Worm (Caenorhabditis elegans) whole organism, L3 larva: ENCODE results near the gene sru-19.
"Not testable (repeated sequence)": the region's sequence is repeated elsewhere in the genome, so short reads cannot be mapped to it uniquely, and the experiment has no call there.

Source experiments
- R02D3.7 ChIP-seq: fragments of 150-350 bp; optimal IDR thresholded peaks from 2 replicates; lab custom pipeline; 2014; ENCODE audit warnings: missing biosample characterization, missing genetic modification characterization
- ZK546.5 ChIP-seq: sonication (generic microtip); optimal IDR thresholded peaks from 2 replicates; lab custom pipeline; 2017; ENCODE audit warnings: missing biosample characterization, missing genetic modification characterization
- aly-2 ChIP-seq: fragments of 150-350 bp; optimal IDR thresholded peaks from 2 replicates; lab custom pipeline; 2014; ENCODE audit warnings: missing biosample characterization, missing genetic modification characterization
- ceh-16 ChIP-seq: sonication (generic microtip); optimal IDR thresholded peaks from 2 replicates; lab custom pipeline; 2017; ENCODE audit warnings: missing biosample characterization, missing genetic modification characterization
- ceh-82 ChIP-seq: fragments of 150-350 bp; optimal IDR thresholded peaks from 2 replicates; lab custom pipeline; 2014; ENCODE audit warnings: missing biosample characterization, missing genetic modification characterization
- ceh-9 ChIP-seq: sonication (generic microtip); optimal IDR thresholded peaks from 2 replicates; lab custom pipeline; 2018; ENCODE audit warnings: missing biosample characterization, missing genetic modification characterization
- egl-27 ChIP-seq: sonication (generic microtip); optimal IDR thresholded peaks from 4 replicates; lab custom pipeline; 2017; ENCODE audit warnings: missing biosample characterization, missing genetic modification reagents, missing genetic modification characterization
- egl-5 ChIP-seq: fragments of 150-350 bp; optimal IDR thresholded peaks from 2 replicates; lab custom pipeline; 2017; ENCODE audit warnings: missing biosample characterization, missing genetic modification reagents, missing genetic modification characterization, inconsistent platforms
- elt-2 ChIP-seq: sonication (generic microtip); optimal IDR thresholded peaks from 2 replicates; lab custom pipeline; 2016; ENCODE audit warnings: missing genetic modification reagents, mild to moderate bottlenecking, missing genetic modification characterization, missing compliant biosample characterization
- eor-1 ChIP-seq, 2 experiments: fragments of 150-350 bp; optimal IDR thresholded peaks; 2 replicates each; lab custom pipeline; 2014 to 2018; ENCODE audit warnings: missing biosample characterization in 2 of 2, missing genetic modification characterization in 2 of 2
- fkh-10 ChIP-seq: sonication (generic microtip); optimal IDR thresholded peaks from 2 replicates; lab custom pipeline; 2017; ENCODE audit warnings: missing biosample characterization, missing genetic modification reagents, missing genetic modification characterization
- fkh-2 ChIP-seq: fragments of 150-350 bp; optimal IDR thresholded peaks from 2 replicates; lab custom pipeline; 2014; ENCODE audit warnings: missing biosample characterization, missing genetic modification reagents, missing genetic modification characterization
- fos-1 ChIP-seq: fragments of 150-350 bp; optimal IDR thresholded peaks from 2 replicates; lab custom pipeline; 2014; ENCODE audit warnings: missing biosample characterization, missing genetic modification characterization
- hmg-11 ChIP-seq: sonication (generic microtip); optimal IDR thresholded peaks from 2 replicates; lab custom pipeline; 2016; ENCODE audit warnings: missing genetic modification characterization, missing compliant biosample characterization
- jun-1 ChIP-seq: fragments of 150-350 bp; optimal IDR thresholded peaks from 2 replicates; lab custom pipeline; 2014; ENCODE audit warnings: missing biosample characterization, missing genetic modification reagents, missing genetic modification characterization
- lin-15B ChIP-seq: fragments of 150-350 bp; optimal IDR thresholded peaks from 2 replicates; lab custom pipeline; 2014; ENCODE audit warnings: missing biosample characterization, missing genetic modification characterization
- lin-39 ChIP-seq: fragments of 150-350 bp; optimal IDR thresholded peaks from 2 replicates; lab custom pipeline; 2018; ENCODE audit warnings: missing biosample characterization, missing genetic modification reagents, missing genetic modification characterization
- lsy-12 ChIP-seq: sonication (generic microtip); optimal IDR thresholded peaks from 2 replicates; lab custom pipeline; 2016; ENCODE audit warnings: mild to moderate bottlenecking, missing genetic modification characterization, missing compliant biosample characterization
- mml-1 ChIP-seq: fragments of 150-350 bp; sonication (generic microtip); optimal IDR thresholded peaks from 3 replicates; lab custom pipeline; 2014; ENCODE audit warnings: missing biosample characterization, missing genetic modification characterization
- nfya-1 ChIP-seq: sonication (generic microtip); optimal IDR thresholded peaks from 2 replicates; lab custom pipeline; 2017; ENCODE audit warnings: missing genetic modification characterization, mild to moderate bottlenecking, missing compliant biosample characterization, antibody characterized with exemption, moderate library complexity; ENCODE audit not compliant: insufficient read depth
- nhr-11 ChIP-seq: fragments of 150-350 bp; optimal IDR thresholded peaks from 2 replicates; lab custom pipeline; 2014; ENCODE audit warnings: missing biosample characterization, missing genetic modification characterization
- nhr-23 ChIP-seq: fragments of 150-350 bp; optimal IDR thresholded peaks from 2 replicates; lab custom pipeline; 2014; ENCODE audit warnings: missing biosample characterization, missing genetic modification reagents, missing genetic modification characterization
- nhr-237 ChIP-seq: fragments of 150-350 bp; optimal IDR thresholded peaks from 2 replicates; lab custom pipeline; 2014; ENCODE audit warnings: missing biosample characterization, missing genetic modification characterization
- nhr-43 ChIP-seq: sonication (generic microtip); optimal IDR thresholded peaks from 2 replicates; lab custom pipeline; 2016; ENCODE audit warnings: mild to moderate bottlenecking, missing genetic modification characterization, missing compliant biosample characterization; ENCODE audit not compliant: poor library complexity, severe bottlenecking
- nhr-76 ChIP-seq: fragments of 150-350 bp; sonication (generic microtip); optimal IDR thresholded peaks from 5 replicates; lab custom pipeline; 2014; ENCODE audit warnings: missing biosample characterization, missing genetic modification characterization
- nhr-77 ChIP-seq: fragments of 150-350 bp; optimal IDR thresholded peaks from 2 replicates; lab custom pipeline; 2014; ENCODE audit warnings: missing biosample characterization, missing genetic modification characterization
- pqm-1 ChIP-seq: fragments of 150-350 bp; optimal IDR thresholded peaks from 2 replicates; lab custom pipeline; 2017; ENCODE audit warnings: missing biosample characterization, missing genetic modification characterization, inconsistent platforms
- sea-2 ChIP-seq: fragments of 150-350 bp; sonication (generic microtip); optimal IDR thresholded peaks from 4 replicates; lab custom pipeline; 2014; ENCODE audit warnings: missing biosample characterization, missing genetic modification reagents, missing genetic modification characterization
- snpc-4 ChIP-seq: fragments of 150-350 bp; optimal IDR thresholded peaks from 2 replicates; lab custom pipeline; 2014; ENCODE audit warnings: missing biosample characterization, missing genetic modification characterization
- tbx-2 ChIP-seq: sonication (generic microtip); optimal IDR thresholded peaks from 2 replicates; lab custom pipeline; 2016; ENCODE audit warnings: mild to moderate bottlenecking, missing genetic modification characterization, missing compliant biosample characterization
- zag-1 ChIP-seq: fragments of 150-350 bp; optimal IDR thresholded peaks from 2 replicates; lab custom pipeline; 2014; ENCODE audit warnings: missing biosample characterization, missing genetic modification characterization
- ztf-11 ChIP-seq: fragments of 150-350 bp; optimal IDR thresholded peaks from 2 replicates; lab custom pipeline; 2014; ENCODE audit warnings: missing biosample characterization, missing genetic modification characterization
- ztf-4 ChIP-seq: fragments of 150-350 bp; optimal IDR thresholded peaks from 2 replicates; lab custom pipeline; 2014; ENCODE audit warnings: missing biosample characterization, missing genetic modification characterization

Gene sru-19

ce11 chrIV:12495196-12495595 lies 3.1 kb upstream of the sru-19 start, which contains the start of gene sru-20:
Gene sru-20, plus strand, starts transcription at chrIV:12495496.
- TF ChIP-seq nhr-23 (tag; lab: Kevin White, UChicago): no peak
- TF ChIP-seq lin-15B (tag; lab: Kevin White, UChicago): no peak
- TF ChIP-seq R02D3.7 (tag; lab: Kevin White, UChicago): no peak

ce11 chrIV:12501956-12502355 lies 3.6 kb downstream of the sru-19 start, which contains the start of gene sru-18:
Gene sru-18, plus strand, starts transcription at chrIV:12502256.
- no peak for TF ChIP-seq nhr-237 (tag; lab: Kevin White, UChicago)
- no peak for TF ChIP-seq fos-1
- no peak for TF ChIP-seq sea-2 (GFP tag; lab: Kevin White, UChicago)
- no peak for TF ChIP-seq nhr-11 (tag; lab: Kevin White, UChicago)
- TF ChIP-seq snpc-4: no peak
- no peak for TF ChIP-seq ceh-82 (tag; lab: Kevin White, UChicago)
- no peak for TF ChIP-seq nhr-76 (tag; lab: Kevin White, UChicago)
- TF ChIP-seq ceh-9 (tag; lab: Kevin White, UChicago): no peak
- no peak for TF ChIP-seq tbx-2
- no peak for TF ChIP-seq pqm-1
- TF ChIP-seq nhr-23 (tag; lab: Kevin White, UChicago): no peak
- no peak for TF ChIP-seq eor-1 (tag; optimal IDR thresholded peaks at IDR 0.05; lab: Kevin White, UChicago)
- TF ChIP-seq egl-27: no peak

- TF ChIP-seq nhr-11 (tag; lab: Kevin White, UChicago); eor-1 (tag; optimal IDR thresholded peaks at IDR 0.05; lab: Kevin White, UChicago); jun-1: not testable (repeated sequence)
Measured at ce11 chrIV:12505397-12505796, 7.1 kb downstream of the sru-19 start, which contains the start of gene sru-17. Gene sru-17, plus strand, starts transcription at chrIV:12505697.

- no peak for TF ChIP-seq snpc-4
- TF ChIP-seq mml-1: no peak
- TF ChIP-seq jun-1: no peak
- no peak for TF ChIP-seq nhr-43
- TF ChIP-seq elt-2 (tag; lab: Kevin White, UChicago): no peak
- TF ChIP-seq ztf-4 (tag; lab: Kevin White, UChicago): no peak
- no peak for TF ChIP-seq ztf-11 (tag; lab: Kevin White, UChicago)
- TF ChIP-seq nhr-11 (tag; lab: Kevin White, UChicago): no peak
- no peak for TF ChIP-seq ceh-82 (tag; lab: Kevin White, UChicago)
- TF ChIP-seq ZK546.5 (tag; lab: Kevin White, UChicago): no peak
- TF ChIP-seq tbx-2: no peak
- TF ChIP-seq pqm-1: no peak
- no peak for TF ChIP-seq aly-2 (tag; lab: Kevin White, UChicago)
- no peak for TF ChIP-seq lin-39
- no peak for TF ChIP-seq hmg-11 (tag; lab: Kevin White, UChicago)
- no peak for TF ChIP-seq sea-2 (GFP tag; lab: Kevin White, UChicago)
Measured at ce11 chrIV:12520150-12520549, 21.8 kb downstream of the sru-19 start, which contains the start of gene tsp-4. Gene tsp-4, minus strand, starts transcription at chrIV:12520250.

- no peak for TF ChIP-seq mml-1
- TF ChIP-seq, all 47 proteins: peak for 0
Measured at ce11 chrIV:12522521-12522920, 24.2 kb downstream of the sru-19 start, which contains the start of gene sru-13. Gene sru-13, minus strand, starts transcription at chrIV:12522621.

ce11 chrIV:12525409-12525808 lies 27.1 kb downstream of the sru-19 start, which contains the start of gene eak-4:
Gene eak-4, minus strand, starts transcription at chrIV:12525509.
- no peak for TF ChIP-seq hmg-11 (tag; lab: Kevin White, UChicago)
- no peak for TF ChIP-seq elt-2 (tag; lab: Kevin White, UChicago)
- TF ChIP-seq nhr-11 (tag; lab: Kevin White, UChicago): no peak
- TF ChIP-seq ceh-16 (tag; lab: Kevin White, UChicago): no peak
- no peak for TF ChIP-seq fkh-2 (tag; lab: Kevin White, UChicago)
- TF ChIP-seq fkh-10 (GFP tag; lab: Kevin White, UChicago): no peak
- no peak for TF ChIP-seq sea-2 (GFP tag; lab: Kevin White, UChicago)
- TF ChIP-seq mml-1: no peak
- no peak for TF ChIP-seq ztf-4 (tag; lab: Kevin White, UChicago)
- TF ChIP-seq R02D3.7 (tag; lab: Kevin White, UChicago): no peak
- no peak for TF ChIP-seq zag-1 (tag; lab: Kevin White, UChicago)
- TF ChIP-seq lsy-12 (tag; lab: Kevin White, UChicago): no peak
- TF ChIP-seq egl-5 (tag; lab: Kevin White, UChicago): no peak
- TF ChIP-seq nfya-1 (tag; lab: Kevin White, UChicago): no peak
- TF ChIP-seq nhr-77 (tag; lab: Kevin White, UChicago): no peak
